Worm (Caenorhabditis elegans): ENCODE results near the gene igcm-3.

The igcm-3 gene

DNA sequence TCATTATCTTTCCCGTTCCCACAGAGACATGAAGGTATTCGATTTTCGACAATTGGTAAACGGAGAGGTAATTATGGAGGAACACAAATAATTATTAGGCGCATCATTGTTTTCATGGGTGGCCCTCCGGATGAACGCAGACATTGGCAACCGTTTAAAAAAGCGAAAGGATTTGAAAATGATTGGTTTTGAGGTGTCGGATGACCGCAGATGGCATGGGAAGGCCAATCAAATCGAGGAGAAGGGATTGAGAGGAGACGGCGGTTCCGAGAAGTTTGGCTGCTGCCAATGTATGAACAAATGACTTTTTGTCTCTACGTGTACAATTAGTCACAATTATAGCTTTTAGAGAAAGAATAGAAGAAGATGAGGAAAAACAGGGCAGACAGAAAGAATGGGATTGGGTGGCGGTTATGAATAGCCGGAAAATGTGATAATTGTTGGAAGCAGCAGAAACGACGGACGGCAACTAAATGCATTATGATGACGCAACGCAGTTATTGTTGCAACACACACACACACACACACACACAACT is 1.9 kb upstream of the igcm-3 start:
- TF ChIP-seq nhr-85 (tag) (peak; percentile 57), efl-1 (optimal IDR thresholded peaks at IDR 0.05) (no peak), efl-1 (GFP tag; optimal IDR thresholded peaks at IDR 0.05 in 1 of 2) (peak in 1 of 2 experiments; percentile 14), isw-1 (GFP tag; IDR thresholded peaks at IDR 0.05) (no peak), alr-1 (tag; optimal IDR thresholded peaks at IDR 0.05; ENCODE audit: borderline replicate concordance) (no peak), nhr-19 (GFP tag; conservative IDR thresholded peaks at IDR 0.05) (no peak), unc-62 (GFP tag; optimal IDR thresholded peaks at IDR 0.05) (no peak), ceh-90 (tag; optimal IDR thresholded peaks at IDR 0.05) (no peak), lin-14 (GFP tag; optimal IDR thresholded peaks at IDR 0.05) (peak; percentile 4), pax-3 (tag; optimal IDR thresholded peaks at IDR 0.05) (no peak), blmp-1 (tag; optimal IDR thresholded peaks at IDR 0.05) (peak; percentile 83)

DNA sequence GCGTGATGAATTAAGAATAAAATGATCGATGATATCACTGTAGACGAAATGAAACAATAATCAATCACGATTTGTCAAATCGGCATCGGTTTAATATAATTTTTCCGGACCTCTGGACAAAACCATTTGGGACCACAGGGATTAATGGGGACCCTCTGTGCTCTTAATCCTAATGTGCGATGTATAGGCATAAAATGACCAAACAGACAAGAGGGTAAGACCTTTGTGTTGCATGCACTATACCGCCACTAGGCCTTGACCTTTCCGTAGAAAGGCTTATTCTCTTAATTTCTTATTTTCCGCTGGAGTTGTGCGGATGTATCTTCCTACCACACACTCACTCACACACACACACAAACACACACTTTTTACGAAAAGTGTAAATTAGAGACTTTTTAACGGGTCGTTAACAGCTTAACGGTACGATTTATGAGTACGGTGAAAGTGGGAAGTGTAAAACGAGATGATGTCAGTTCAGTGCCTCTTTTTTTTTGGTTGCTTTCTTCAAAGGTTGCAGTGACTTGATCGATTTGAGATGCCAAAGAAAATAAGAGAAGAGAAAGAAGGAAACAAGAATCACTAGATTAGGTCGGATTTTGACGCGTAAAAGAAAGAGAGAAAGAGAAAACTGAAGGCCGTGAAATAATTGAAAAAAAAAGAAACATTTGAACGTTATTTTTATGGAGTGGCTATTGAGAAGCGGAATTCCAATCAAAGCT is 732 bp downstream of the igcm-3 start:
- TF ChIP-seq fkh-4 (tag; optimal IDR thresholded peaks at IDR 0.05; ENCODE audit: borderline replicate concordance) (no peak), blmp-1 (tag; optimal IDR thresholded peaks at IDR 0.05) (peak; percentile 83), ceh-63 (GFP tag; optimal IDR thresholded peaks at IDR 0.05) (no peak), rnt-1 (tag; optimal IDR thresholded peaks at IDR 0.05) (no peak), unc-30 (tag; optimal IDR thresholded peaks at IDR 0.05) (no peak), sox-4 (tag; optimal IDR thresholded peaks at IDR 0.05) (no peak), zag-1 (tag; optimal IDR thresholded peaks at IDR 0.05) (no peak), sptf-1 (tag; optimal IDR thresholded peaks at IDR 0.05) (no peak), dsc-1 (tag; optimal IDR thresholded peaks at IDR 0.05) (no peak), lin-14 (GFP tag; optimal IDR thresholded peaks at IDR 0.05) (peak; percentile 16), nhr-28 (tag; optimal IDR thresholded peaks at IDR 0.05) (no peak), mep-1 (tag; optimal IDR thresholded peaks at IDR 0.05) (peak; percentile 16), efl-1 (optimal IDR thresholded peaks at IDR 0.05) (no peak), efl-1 (GFP tag; optimal IDR thresholded peaks at IDR 0.05 in 1 of 2) (peak in 1 of 2 experiments; percentile 84), C34B4.2 (tag; optimal IDR thresholded peaks at IDR 0.05) (no peak), nhr-20 (tag; optimal IDR thresholded peaks at IDR 0.05) (no peak), unc-86 (tag; optimal IDR thresholded peaks at IDR 0.05) (no peak), unc-62 (GFP tag; optimal IDR thresholded peaks at IDR 0.05) (no peak)

DNA sequence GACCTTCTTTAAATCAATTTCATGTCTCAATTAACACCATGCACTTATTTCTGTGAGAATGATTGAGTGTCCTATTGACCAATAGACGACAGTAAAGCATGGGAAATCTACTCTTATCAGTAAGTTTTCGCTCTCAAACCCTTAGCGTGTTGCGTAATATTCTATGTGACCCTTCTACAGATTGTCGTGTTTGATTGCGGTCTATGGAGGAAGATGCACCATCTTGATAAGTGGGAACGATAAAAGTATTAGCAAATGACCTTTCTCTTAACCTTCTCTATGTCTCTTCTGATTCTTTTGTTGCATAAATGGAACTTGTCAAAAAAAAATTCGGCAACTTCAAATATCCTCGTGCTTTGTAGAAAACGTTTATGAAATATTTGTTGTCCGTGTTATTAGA is 1.8 kb downstream of the igcm-3 start:
- TF ChIP-seq aha-1 (tag; optimal IDR thresholded peaks at IDR 0.05) (no peak), tbx-2 (tag; optimal IDR thresholded peaks at IDR 0.05) (no peak), nhr-12 (tag; optimal IDR thresholded peaks at IDR 0.05) (no peak), nhr-19 (GFP tag; conservative IDR thresholded peaks at IDR 0.05) (no peak), mep-1 (tag; optimal IDR thresholded peaks at IDR 0.05) (peak; percentile 2), elt-3 (tag; optimal IDR thresholded peaks at IDR 0.05) (no peak), grh-1 (GFP tag; IDR thresholded peaks at IDR 0.05) (no peak), Y116A8C.19 (tag; optimal IDR thresholded peaks at IDR 0.05; ENCODE audit: borderline replicate concordance) (no peak), ceh-8 (GFP tag; optimal IDR thresholded peaks at IDR 0.05) (no peak), ets-5 (GFP tag; IDR thresholded peaks at IDR 0.05) (no peak), unc-130 (tag; optimal IDR thresholded peaks at IDR 0.05) (no peak), rnt-1 (tag; optimal IDR thresholded peaks at IDR 0.05) (peak; percentile 14), nhr-11 (tag; optimal IDR thresholded peaks at IDR 0.05) (no peak), blmp-1 (tag; optimal IDR thresholded peaks at IDR 0.05) (peak; percentile 24), lsy-2 (tag; optimal IDR thresholded peaks at IDR 0.05) (no peak), nhr-84 (tag; optimal IDR thresholded peaks at IDR 0.05) (no peak), sptf-1 (tag; optimal IDR thresholded peaks at IDR 0.05) (no peak), egl-13 (tag; optimal IDR thresholded peaks at IDR 0.05) (no peak), elt-2 (tag; optimal IDR thresholded peaks at IDR 0.05) (peak; percentile 22), ztf-4 (tag; optimal IDR thresholded peaks at IDR 0.05) (no peak), fkh-4 (tag; optimal IDR thresholded peaks at IDR 0.05; ENCODE audit: borderline replicate concordance) (no peak)

Data from whole organism, L1 larva.